Fruit fly (Drosophila melanogaster) whole organism, embryonic: Measurements from ENCODE around the gene grnd.
A peak's percentile ranks its signal among the peaks of the same experiment; 100 is the strongest.

Source experiments
- ATbp ChIP-seq: fragments of 200-800 bp; sonication (Bioruptor generic); optimal IDR thresholded peaks from 2 replicates; lab custom pipeline; 2017; ENCODE audit warnings: missing biosample characterization, mild to moderate bottlenecking, missing genetic modification characterization, missing genetic modification reagents
- Bgb ChIP-seq: fragments of 200-800 bp; sonication (Bioruptor generic); IDR thresholded peaks from 2 replicates; pipeline ENCODE4 v1.3.6; 2022; ENCODE audit warnings: missing biosample characterization, missing genetic modification characterization; ENCODE audit not compliant: partially characterized antibody
- Blimp-1 ChIP-seq: fragments of 200-800 bp; sonication (Bioruptor generic); optimal IDR thresholded peaks from 3 replicates; lab custom pipeline; 2018; ENCODE audit warnings: missing biosample characterization, missing genetic modification characterization, mild to moderate bottlenecking, moderate library complexity, missing genetic modification reagents
- Bteb2 ChIP-seq: fragments of 200-800 bp; sonication (Bioruptor generic); optimal IDR thresholded peaks from 2 replicates; lab custom pipeline; 2016; ENCODE audit warnings: missing biosample characterization, missing genetic modification characterization
- CG10321 ChIP-seq: fragments of 200-800 bp; sonication (Bioruptor generic); IDR thresholded peaks from 2 replicates; pipeline ENCODE4 v1.3.6; 2022; ENCODE audit warnings: missing biosample characterization, missing genetic modification characterization
- CG12071 ChIP-seq: fragments of 200-800 bp; sonication (Bioruptor generic); optimal IDR thresholded peaks from 3 replicates; lab custom pipeline; 2018; ENCODE audit warnings: missing biosample characterization, mild to moderate bottlenecking, missing genetic modification characterization
- CG1233 ChIP-seq: fragments of 200-800 bp; sonication (Bioruptor generic); optimal IDR thresholded peaks from 4 replicates; lab custom pipeline; 2018; ENCODE audit warnings: missing biosample characterization, mild to moderate bottlenecking, missing genetic modification characterization
- CG12769 ChIP-seq: fragments of 200-800 bp; sonication (Bioruptor generic); optimal IDR thresholded peaks from 2 replicates; lab custom pipeline; 2019; ENCODE audit warnings: missing biosample characterization, mild to moderate bottlenecking, missing genetic modification characterization, moderate library complexity
- CG14014 ChIP-seq: fragments of 200-800 bp; sonication (Bioruptor generic); IDR thresholded peaks from 2 replicates; pipeline ENCODE4 v1.3.6; 2022; ENCODE audit warnings: missing biosample characterization, missing genetic modification characterization
- CG14050 ChIP-seq: fragments of 200-800 bp; sonication (Bioruptor generic); IDR thresholded peaks from 3 replicates; pipeline ENCODE4 v1.3.6; 2022; ENCODE audit warnings: missing biosample characterization, missing genetic modification characterization
- CG2116 ChIP-seq: fragments of 200-800 bp; sonication (Bioruptor generic); optimal IDR thresholded peaks from 3 replicates; lab custom pipeline; 2018; ENCODE audit warnings: missing biosample characterization, mild to moderate bottlenecking, missing genetic modification characterization
- CG2199 ChIP-seq: fragments of 200-800 bp; sonication (Bioruptor generic); IDR thresholded peaks from 3 replicates; pipeline ENCODE4 v1.3.6; 2022; ENCODE audit warnings: missing biosample characterization, missing genetic modification characterization
- CG5180 ChIP-seq: fragments of 200-800 bp; sonication (Bioruptor generic); optimal IDR thresholded peaks from 3 replicates; lab custom pipeline; 2017; ENCODE audit warnings: missing biosample characterization, missing genetic modification characterization, mild to moderate bottlenecking, moderate library complexity, missing genetic modification reagents
- CG6654 ChIP-seq: fragments of 200-800 bp; sonication (Bioruptor generic); optimal IDR thresholded peaks from 2 replicates; lab custom pipeline; 2017; ENCODE audit warnings: missing biosample characterization, mild to moderate bottlenecking, missing genetic modification characterization
- CG6683 ChIP-seq: fragments of 200-800 bp; sonication (Bioruptor generic); optimal IDR thresholded peaks from 2 replicates; lab custom pipeline; 2017; ENCODE audit warnings: missing biosample characterization, mild to moderate bottlenecking, missing genetic modification characterization, missing genetic modification reagents
- CG6689 ChIP-seq: fragments of 200-800 bp; sonication (Bioruptor generic); IDR thresholded peaks from 2 replicates; pipeline ENCODE4 v1.3.6; 2022; ENCODE audit warnings: missing biosample characterization, missing genetic modification characterization
- CG9215 ChIP-seq: fragments of 200-800 bp; sonication (Bioruptor generic); IDR thresholded peaks from 2 replicates; pipeline ENCODE4 v1.3.6; 2022; ENCODE audit warnings: missing biosample characterization, missing genetic modification characterization
- CTCF ChIP-seq: fragments of 200-800 bp; sonication (Bioruptor generic); optimal IDR thresholded peaks from 2 replicates; lab custom pipeline; 2017; ENCODE audit warnings: missing biosample characterization, mild to moderate bottlenecking, missing genetic modification characterization, moderate library complexity
- CkIIα-i1 ChIP-seq: fragments of 200-800 bp; sonication (Bioruptor generic); IDR thresholded peaks from 2 replicates; pipeline ENCODE4 v1.3.6; 2022; ENCODE audit warnings: missing biosample characterization, missing genetic modification characterization
- D19B ChIP-seq: fragments of 200-800 bp; sonication (Bioruptor generic); optimal IDR thresholded peaks from 2 replicates; lab custom pipeline; 2017; ENCODE audit warnings: missing biosample characterization, mild to moderate bottlenecking, missing genetic modification characterization
- Dip3 ChIP-seq: fragments of 200-800 bp; sonication (Bioruptor generic); optimal IDR thresholded peaks from 3 replicates; lab custom pipeline; 2016; ENCODE audit warnings: missing biosample characterization, missing genetic modification characterization
- Eip74EF ChIP-seq, 2 experiments: fragments of 200-800 bp in 1 of 2; fragments of >200 bp in 1 of 2; sonication (Bioruptor generic) in 1 of 2; optimal IDR thresholded peaks; 2 replicates each; lab custom pipeline; 2017 to 2019; ENCODE audit warnings: missing biosample characterization in 2 of 2, missing genetic modification characterization in 2 of 2, mild to moderate bottlenecking in 1 of 2, moderate library complexity in 1 of 2
- Ets65A ChIP-seq: fragments of 200-800 bp; sonication (Bioruptor generic); peaks from one replicate; lab custom pipeline; 2016; ENCODE audit warnings: missing biosample characterization, missing genetic modification characterization
- H15 ChIP-seq: fragments of 200-800 bp; sonication (Bioruptor generic); IDR thresholded peaks from 3 replicates; pipeline ENCODE4 v1.3.6; 2022; ENCODE audit warnings: missing biosample characterization, missing genetic modification characterization
- HLH54F ChIP-seq: fragments of 200-800 bp; sonication (Bioruptor generic); optimal IDR thresholded peaks from 3 replicates; lab custom pipeline; 2016; ENCODE audit warnings: missing biosample characterization, missing genetic modification characterization
- HmgZ ChIP-seq: fragments of 200-800 bp; sonication (Bioruptor generic); optimal IDR thresholded peaks from 2 replicates; lab custom pipeline; 2018; ENCODE audit warnings: missing biosample characterization, mild to moderate bottlenecking, missing genetic modification characterization
- Hr51 ChIP-seq, 2 experiments: fragments of 200-800 bp; sonication (Bioruptor generic); optimal IDR thresholded peaks; 2 replicates in 1 of 2; 3 replicates in 1 of 2; lab custom pipeline; 2016 to 2018; ENCODE audit warnings: missing biosample characterization in 2 of 2, missing genetic modification characterization in 2 of 2, mild to moderate bottlenecking in 1 of 2, moderate library complexity in 1 of 2
- Mes4 ChIP-seq: fragments of 200-800 bp; sonication (Bioruptor generic); optimal IDR thresholded peaks from 2 replicates; lab custom pipeline; 2016; ENCODE audit warnings: missing biosample characterization, missing genetic modification characterization
- Nf-YC ChIP-seq: fragments of 200-800 bp; optimal IDR thresholded peaks from 3 replicates; lab custom pipeline; 2019; ENCODE audit warnings: missing biosample characterization, mild to moderate bottlenecking, missing genetic modification characterization, moderate library complexity
- Opbp ChIP-seq: fragments of 200-800 bp; sonication (Bioruptor generic); IDR thresholded peaks from 3 replicates; pipeline ENCODE4 v1.3.6; 2022; ENCODE audit warnings: missing biosample characterization, missing genetic modification characterization; ENCODE audit not compliant: partially characterized antibody
- TFAM ChIP-seq: fragments of 200-800 bp; sonication (Bioruptor generic); optimal IDR thresholded peaks from 2 replicates; lab custom pipeline; 2017; ENCODE audit warnings: missing biosample characterization, missing genetic modification characterization, inconsistent platforms
- amos ChIP-seq: fragments of 200-800 bp; sonication (Bioruptor generic); IDR thresholded peaks from 2 replicates; pipeline ENCODE4 v1.3.6; 2022; ENCODE audit warnings: missing biosample characterization, missing genetic modification characterization; ENCODE audit not compliant: partially characterized antibody
- ap ChIP-seq: fragments of 200-800 bp; sonication (Bioruptor generic); IDR thresholded peaks from 2 replicates; pipeline ENCODE4 v1.3.6; 2022; ENCODE audit warnings: missing biosample characterization, missing genetic modification characterization
- br ChIP-seq: fragments of >200 bp; optimal IDR thresholded peaks from 2 replicates; lab custom pipeline; 2017
- cas ChIP-seq: fragments of 200-800 bp; sonication (Bioruptor generic); IDR thresholded peaks from 2 replicates; pipeline ENCODE4 v1.3.6; 2022; ENCODE audit warnings: missing biosample characterization, missing genetic modification characterization
- chinmo ChIP-seq: fragments of 200-800 bp; sonication (Bioruptor generic); IDR thresholded peaks from 4 replicates; pipeline ENCODE4 v1.3.6; 2022; ENCODE audit warnings: missing biosample characterization, missing genetic modification characterization; ENCODE audit not compliant: partially characterized antibody
- gsb ChIP-seq: fragments of 200-800 bp; sonication (Bioruptor generic); IDR thresholded peaks from 2 replicates; pipeline ENCODE4 v1.3.6; 2022; ENCODE audit warnings: missing biosample characterization, missing genetic modification characterization
- hkb ChIP-seq, 2 experiments: fragments of 200-800 bp in 1 of 2; fragments of >200 bp in 1 of 2; sonication (Bioruptor generic) in 1 of 2; IDR thresholded peaks in 1 of 2; optimal IDR thresholded peaks in 1 of 2; 2 replicates each; pipeline versions ENCODE4 v1.3.6 to Lab custom; 2017 to 2022; ENCODE audit warnings: missing biosample characterization in 1 of 2, missing genetic modification characterization in 1 of 2
- inv ChIP-seq: fragments of 200-800 bp; sonication (Bioruptor generic); IDR thresholded peaks from 2 replicates; pipeline ENCODE4 v1.3.6; 2022; ENCODE audit warnings: missing biosample characterization, missing genetic modification characterization; ENCODE audit not compliant: partially characterized antibody
- mld ChIP-seq: fragments of 200-800 bp; sonication (Bioruptor generic); IDR thresholded peaks from 3 replicates; pipeline ENCODE4 v1.3.6; 2022; ENCODE audit warnings: missing biosample characterization, missing genetic modification characterization; ENCODE audit not compliant: partially characterized antibody
- otp ChIP-seq: fragments of 200-800 bp; sonication (Bioruptor generic); IDR thresholded peaks from 3 replicates; pipeline ENCODE4, ENCODE4 v1.3.6; 2022; ENCODE audit warnings: missing biosample characterization, missing genetic modification characterization
- sens-2 ChIP-seq: fragments of 200-800 bp; sonication (Bioruptor generic); IDR thresholded peaks from 2 replicates; pipeline ENCODE4 v1.3.6; 2022; ENCODE audit warnings: missing biosample characterization, missing genetic modification characterization
- shn ChIP-seq: fragments of 200-800 bp; sonication (Bioruptor generic); optimal IDR thresholded peaks from 3 replicates; lab custom pipeline; 2016; ENCODE audit warnings: missing biosample characterization, missing genetic modification characterization
- sqz ChIP-seq: fragments of 200-800 bp; sonication (Bioruptor generic); optimal IDR thresholded peaks from 3 replicates; lab custom pipeline; 2018; ENCODE audit warnings: missing biosample characterization, mild to moderate bottlenecking, missing genetic modification characterization
- stwl ChIP-seq: fragments of 200-800 bp; sonication (Bioruptor generic); optimal IDR thresholded peaks from 3 replicates; lab custom pipeline; 2018; ENCODE audit warnings: missing biosample characterization, mild to moderate bottlenecking, missing genetic modification characterization, moderate library complexity
- tll ChIP-seq, 2 experiments: fragments of 200-800 bp in 1 of 2; fragments of >200 bp in 1 of 2; sonication (Bioruptor generic) in 1 of 2; optimal IDR thresholded peaks; 2 replicates each; lab custom pipeline; 2017 to 2019; ENCODE audit warnings: missing biosample characterization in 2 of 2, missing genetic modification characterization in 2 of 2, mild to moderate bottlenecking in 1 of 2, moderate library complexity in 1 of 2
- twi ChIP-seq: fragments of 200-800 bp; optimal IDR thresholded peaks from 2 replicates; lab custom pipeline; 2019; ENCODE audit warnings: missing biosample characterization, mild to moderate bottlenecking, missing genetic modification characterization, moderate library complexity

The grnd gene

dm6 chr2L:18513402-18513801 is 28.2 kb downstream of the grnd start:
- TF ChIP-seq hkb (optimal IDR thresholded peaks at IDR 0.05; lab: Kevin White, UChicago) = no peak
- no peak for TF ChIP-seq hkb (GFP tag; IDR thresholded peaks at IDR 0.05; lab: Robert Waterston, UW)
- no peak for TF ChIP-seq inv (GFP tag; lab: Robert Waterston, UW)
- 0 out of 3 replicates have a peak, but pooled peaks have one; percentile 53 for TF ChIP-seq CG2199 (GFP tag; lab: Robert Waterston, UW)
- no peak for TF ChIP-seq CG6683 (GFP tag; lab: Kevin White, UChicago)
- peak; percentile 73 for TF ChIP-seq CTCF (GFP tag; lab: Kevin White, UChicago)
- no peak for TF ChIP-seq Blimp-1 (GFP tag; lab: Kevin White, UChicago)
- TF ChIP-seq Bgb = peak; percentile 66
- peak; percentile 37 for TF ChIP-seq stwl (tag; lab: Kevin White, UChicago)
- TF ChIP-seq amos (GFP tag; lab: Robert Waterston, UW) = peak; percentile 32; the same call in 1 of the 2 replicates

- TF ChIP-seq br (lab: Kevin White, UChicago) (no peak), CkIIα-i1 (GFP tag; lab: Robert Waterston, UW) (no peak), CG9215 (GFP tag; lab: Robert Waterston, UW) (no peak), ATbp (GFP tag; lab: Kevin White, UChicago) (peak; percentile 8), Bteb2 (GFP tag; lab: Kevin White, UChicago) (no peak), CG12769 (peak; percentile 13), CTCF (GFP tag; lab: Kevin White, UChicago) (peak; percentile 86), shn (GFP tag; lab: Kevin White, UChicago) (no peak), Eip74EF (GFP tag; optimal IDR thresholded peaks at IDR 0.05; lab: Kevin White, UChicago) (no peak), Ets65A (GFP tag; lab: Kevin White, UChicago) (peak; percentile 87), otp (0 out of 3 replicates have a peak, but pooled peaks have one; percentile 41)
These were observed 31.1 kb downstream of the grnd start for dm6 chr2L:18516367-18516766.

- TF ChIP-seq CG5180 (GFP tag; lab: Kevin White, UChicago) (no peak), ap (GFP tag; lab: Robert Waterston, UW) (no peak), HmgZ (tag; lab: Kevin White, UChicago) (no peak), sqz (GFP tag; lab: Kevin White, UChicago) (no peak), CG10321 (GFP tag; lab: Robert Waterston, UW) (no peak), twi (no peak), D19B (no peak), CG14050 (GFP tag; lab: Robert Waterston, UW) (no peak), CG6654 (GFP tag; lab: Kevin White, UChicago) (no peak), CG14014 (GFP tag; lab: Robert Waterston, UW) (no peak), mld (GFP tag; lab: Robert Waterston, UW) (no peak), CG12071 (no peak), otp (no peak), Hr51 (GFP tag; optimal IDR thresholded peaks at IDR 0.05; lab: Kevin White, UChicago) (no peak), cas (GFP tag; lab: Robert Waterston, UW) (no peak), TFAM (GFP tag; lab: Kevin White, UChicago) (no peak), HLH54F (no peak), CG2116 (GFP tag; lab: Kevin White, UChicago) (no peak), tll (GFP tag; optimal IDR thresholded peaks at IDR 0.05; lab: Kevin White, UChicago) (no peak), chinmo (GFP tag; lab: Robert Waterston, UW) (peak; percentile 80; the same call in 3 of the 4 replicates), Nf-YC (tag; lab: Kevin White, UChicago) (no peak), Opbp (GFP tag; lab: Robert Waterston, UW) (no peak), Mes4 (no peak), Dip3 (no peak), CG6689 (no peak), sens-2 (GFP tag; lab: Robert Waterston, UW) (no peak), H15 (no peak), gsb (no peak), CG1233 (GFP tag; lab: Kevin White, UChicago) (no peak)
These were observed 31.9 kb downstream of the grnd start, which contains the start of gene CG10211 for dm6 chr2L:18517002-18517635. CG10211 (plus strand) TSS chr2L:18517487.
